Fruit fly (Drosophila melanogaster): ENCODE data around the gene Dref.
A peak's percentile ranks its signal among the peaks of the same experiment; 100 is the strongest.

Dref gene

dm6 chr2L:9963603-9964042, 3.4 kb downstream of the Dref start, which contains the start of gene CG5850 (continued):
- TF ChIP-seq Usf (GFP tag; optimal IDR thresholded peaks at IDR 0.05) (no peak), grau (tag; optimal IDR thresholded peaks at IDR 0.05) (peak; percentile 9), tap (tag; optimal IDR thresholded peaks at IDR 0.05) (no peak), Sox100B (GFP tag; optimal IDR thresholded peaks at IDR 0.05) (peak; percentile 54), Bdp1 (GFP tag; optimal IDR thresholded peaks at IDR 0.05) (no peak), Rx (GFP tag; IDR thresholded peaks at IDR 0.05) (no peak), Stat92E (GFP tag; optimal IDR thresholded peaks at IDR 0.05) (no peak), gfzf (GFP tag; optimal IDR thresholded peaks at IDR 0.05) (peak; percentile 58), CG15073 (GFP tag; optimal IDR thresholded peaks at IDR 0.05) (no peak), kay (GFP tag; optimal IDR thresholded peaks at IDR 0.05) (no peak), CG8478 (optimal IDR thresholded peaks at IDR 0.05) (no peak), sug (tag; optimal IDR thresholded peaks at IDR 0.05) (peak; percentile 42), pros (GFP tag; optimal IDR thresholded peaks at IDR 0.05) (no peak), Pdp1 (GFP tag; optimal IDR thresholded peaks at IDR 0.05) (no peak), HLHmδ (GFP tag; optimal IDR thresholded peaks at IDR 0.05) (no peak), CTCF (GFP tag; optimal IDR thresholded peaks at IDR 0.05) (no peak), Antp (GFP tag; optimal IDR thresholded peaks at IDR 0.05) (no peak), CG5953 (GFP tag; IDR thresholded peaks at IDR 0.05) (no peak), lilli (GFP tag; optimal IDR thresholded peaks at IDR 0.05) (no peak), PHDP (tag; optimal IDR thresholded peaks at IDR 0.05) (peak; percentile 45), HHEX (GFP tag; optimal IDR thresholded peaks at IDR 0.05) (no peak), lbe (GFP tag; optimal IDR thresholded peaks at IDR 0.05) (peak; percentile 25), CG11560 (tag; IDR thresholded peaks at IDR 0.05) (no peak), CG13624 (GFP tag; optimal IDR thresholded peaks at IDR 0.05) (no peak), ham (GFP tag; IDR thresholded peaks at IDR 0.05) (no peak), tin (GFP tag; optimal IDR thresholded peaks at IDR 0.05) (no peak), CG1603 (tag; optimal IDR thresholded peaks at IDR 0.05) (no peak), abd-A (tag; optimal IDR thresholded peaks at IDR 0.05) (no peak), fd96Cb (tag; optimal IDR thresholded peaks at IDR 0.05) (no peak), cwo (GFP tag; optimal IDR thresholded peaks at IDR 0.05) (no peak), C15 (GFP tag; IDR thresholded peaks at IDR 0.05) (no peak), tio (GFP tag; optimal IDR thresholded peaks at IDR 0.05) (no peak), CG7839 (tag; optimal IDR thresholded peaks at IDR 0.05) (peak; percentile 35), Hey (tag; optimal IDR thresholded peaks at IDR 0.05) (no peak), CG13424 (tag; optimal IDR thresholded peaks at IDR 0.05) (peak; percentile 28), CG30403 (GFP tag; optimal IDR thresholded peaks at IDR 0.05) (peak; percentile 14), unpg (GFP tag; optimal IDR thresholded peaks at IDR 0.05) (no peak), CG30431 (GFP tag; optimal IDR thresholded peaks at IDR 0.05) (no peak), wor (GFP tag; IDR thresholded peaks at IDR 0.05) (no peak), CG12104 (GFP tag; optimal IDR thresholded peaks at IDR 0.05) (no peak), CG33557 (GFP tag; optimal IDR thresholded peaks at IDR 0.05) (peak; percentile 34), vnd (GFP tag; IDR thresholded peaks at IDR 0.05; ENCODE audit: partially characterized antibody) (no peak), nmo (GFP tag; optimal IDR thresholded peaks at IDR 0.05) (peak; percentile 8), da (GFP tag; optimal IDR thresholded peaks at IDR 0.05) (no peak), bbx (GFP tag; IDR thresholded peaks at IDR 0.05; ENCODE audit: partially characterized antibody) (no peak), CG14965 (GFP tag; optimal IDR thresholded peaks at IDR 0.05; ENCODE audit: borderline replicate concordance) (no peak), CG11398 (GFP tag; optimal IDR thresholded peaks at IDR 0.05) (no peak), Drgx (GFP tag; IDR thresholded peaks at IDR 0.05) (no peak), Nf-YC (tag; optimal IDR thresholded peaks at IDR 0.05) (peak; percentile 7), Tbp (GFP tag; optimal IDR thresholded peaks at IDR 0.05) (no peak), nau (GFP tag; optimal IDR thresholded peaks at IDR 0.05) (no peak), CG17385 (GFP tag; optimal IDR thresholded peaks at IDR 0.05) (no peak)

All from whole organism, embryonic.